Fruit fly (Drosophila melanogaster): Measurements from ENCODE around the gene Sap47.

Gene Sap47

DNA sequence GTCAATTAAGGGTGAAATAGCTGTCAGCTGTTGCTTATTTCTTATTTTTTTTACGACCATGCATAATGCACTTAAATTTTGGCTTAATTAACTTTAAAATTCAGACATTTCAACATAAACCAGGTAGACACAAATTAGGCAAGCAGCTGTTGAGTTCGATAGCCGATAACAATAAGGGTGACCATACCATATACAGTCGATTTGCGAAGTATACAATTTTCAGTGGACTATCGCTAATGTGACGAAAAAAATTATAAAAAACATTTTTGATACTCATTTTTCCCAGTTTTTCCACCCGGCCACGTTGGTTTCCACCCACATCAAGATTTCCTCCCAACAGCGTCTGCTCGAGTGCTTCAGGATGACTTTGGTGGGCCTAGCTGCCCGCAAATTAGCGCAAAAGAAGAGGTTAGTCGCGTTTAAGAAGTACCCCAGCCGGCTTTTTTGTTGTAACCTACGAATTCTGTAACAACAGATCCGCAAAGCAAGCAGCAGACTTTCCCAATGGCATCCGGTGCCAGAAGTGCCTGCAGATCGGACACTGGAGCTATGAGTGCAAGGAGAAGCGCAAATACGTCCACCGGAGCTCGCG lies 28.9 kb downstream of the Sap47 start, which contains the start of the genes CG4287 and CG5516:
Gene CG4287, minus strand, starts transcription at position 178 of the 592 bp plus-strand sequence.
Gene CG5516, plus strand, starts transcription at position 195 of the 592 bp plus-strand sequence.
- TF ChIP-seq crp (GFP tag; optimal IDR thresholded peaks at IDR 0.05) (peak; percentile 42 to 86), ind (GFP tag; optimal IDR thresholded peaks at IDR 0.05) (peak; percentile 25), mam (GFP tag; optimal IDR thresholded peaks at IDR 0.05) (peak; percentile 51), CG3838 (GFP tag; optimal IDR thresholded peaks at IDR 0.05) (no peak), wek (GFP tag; optimal IDR thresholded peaks at IDR 0.05) (peak; percentile 98), Side (GFP tag; optimal IDR thresholded peaks at IDR 0.05) (peak; percentile 63), zen (tag; optimal IDR thresholded peaks at IDR 0.05) (peak; percentile 64), CG10431 (GFP tag; optimal IDR thresholded peaks at IDR 0.05) (no peak), crc (GFP tag; optimal IDR thresholded peaks at IDR 0.05) (peak; percentile 6), CG16813 (GFP tag; IDR thresholded peaks at IDR 0.05; ENCODE audit: partially characterized antibody) (peak; percentile 37; the same call in 1 of the 3 replicates), CG12942 (GFP tag; optimal IDR thresholded peaks at IDR 0.05) (peak; percentile 17), Xrp1 (GFP tag; IDR thresholded peaks at IDR 0.05) (0 out of 2 replicates have a peak, but pooled peaks have one; percentile 19), CG3995 (GFP tag; optimal IDR thresholded peaks at IDR 0.05) (peak; percentile 7), CG9609 (GFP tag; optimal IDR thresholded peaks at IDR 0.05) (peak; percentile 8), Ets97D (GFP tag; optimal IDR thresholded peaks at IDR 0.05) (peak; percentile 1), YL-1 (GFP tag; optimal IDR thresholded peaks at IDR 0.05) (peak; percentile 55), NFAT (GFP tag; IDR thresholded peaks at IDR 0.05) (peak; percentile 54; the same call in 1 of the 2 replicates), CG2116 (GFP tag; optimal IDR thresholded peaks at IDR 0.05) (peak; percentile 92), Ada2b (GFP tag; IDR thresholded peaks at IDR 0.05) (no peak), CG4617 (GFP tag; optimal IDR thresholded peaks at IDR 0.05; ENCODE audit: borderline replicate concordance) (peak; percentile 74), Rfx (GFP tag; IDR thresholded peaks at IDR 0.05) (no peak), Doc3 (GFP tag; IDR thresholded peaks at IDR 0.05; ENCODE audit: partially characterized antibody) (peak; percentile 57; the same call in 2 of the 3 replicates), hbn (GFP tag; IDR thresholded peaks at IDR 0.05; ENCODE audit: partially characterized antibody) (peak; percentile 47; the same call in 1 of the 2 replicates), ap (GFP tag; IDR thresholded peaks at IDR 0.05) (no peak), Sry-δ (GFP tag; optimal IDR thresholded peaks at IDR 0.05) (peak; percentile 56), bigmax (GFP tag; optimal IDR thresholded peaks at IDR 0.05) (peak; percentile 73), aop (GFP tag; IDR thresholded peaks at IDR 0.05) (no peak), Scr (GFP tag; IDR thresholded peaks at IDR 0.05; ENCODE audit: partially characterized antibody) (peak; percentile 54), Hsf (GFP tag; optimal IDR thresholded peaks at IDR 0.05) (peak; percentile 7), CG12155 (GFP tag; optimal IDR thresholded peaks at IDR 0.05) (peak; percentile 12), MBD-R2 (GFP tag; IDR thresholded peaks at IDR 0.05) (peak; percentile 87), CG7786 (GFP tag; optimal IDR thresholded peaks at IDR 0.05) (peak; percentile 8), kay (GFP tag; optimal IDR thresholded peaks at IDR 0.05) (peak; percentile 39), CG30403 (GFP tag; optimal IDR thresholded peaks at IDR 0.05) (peak; percentile 38), unc-4 (GFP tag; IDR thresholded peaks at IDR 0.05; ENCODE audit: partially characterized antibody) (peak; percentile 44; the same call in 1 of the 2 replicates), chn (GFP tag; optimal IDR thresholded peaks at IDR 0.05) (peak; percentile 25), sna (GFP tag; IDR thresholded peaks at IDR 0.05; ENCODE audit: partially characterized antibody) (0 out of 2 replicates have a peak, but pooled peaks have one; percentile 32), CG12659 (GFP tag; optimal IDR thresholded peaks at IDR 0.05) (peak; percentile 13), Dll (GFP tag; IDR thresholded peaks at IDR 0.05; ENCODE audit: partially characterized antibody) (peak; percentile 62), HLH54F (GFP tag; optimal IDR thresholded peaks at IDR 0.05) (peak; percentile 30), CG6765 (GFP tag; optimal IDR thresholded peaks at IDR 0.05) (no peak), sim (GFP tag; IDR thresholded peaks at IDR 0.05) (no peak), chif (GFP tag; optimal IDR thresholded peaks at IDR 0.05) (no peak), CG30020 (tag; optimal IDR thresholded peaks at IDR 0.05) (peak; percentile 23), Vsx1 (GFP tag; optimal IDR thresholded peaks at IDR 0.05) (peak; percentile 52), fu2 (GFP tag; optimal IDR thresholded peaks at IDR 0.05) (peak; percentile 24), nerfin-2 (GFP tag; IDR thresholded peaks at IDR 0.05; ENCODE audit: partially characterized antibody) (peak; percentile 48; the same call in 1 of the 2 replicates), Chrac-16 (GFP tag; optimal IDR thresholded peaks at IDR 0.05) (peak; percentile 28), gfzf (GFP tag; optimal IDR thresholded peaks at IDR 0.05) (peak; percentile 25)

Data from whole organism, embryonic.